Fruit fly (Drosophila melanogaster) whole organism, prepupa: ENCODE results near the gene RpL8.

Experiments used
- Blimp-1 ChIP-seq: fragments of 200-800 bp; sonication (Bioruptor generic); optimal IDR thresholded peaks from 3 replicates; lab custom pipeline; 2017; ENCODE audit warnings: missing biosample characterization, missing genetic modification characterization, mild to moderate bottlenecking, moderate library complexity, missing genetic modification reagents
- CG10631 ChIP-seq: fragments of 200-800 bp; sonication (Bioruptor generic); optimal IDR thresholded peaks from 2 replicates; lab custom pipeline; 2016; ENCODE audit warnings: missing biosample characterization, missing genetic modification characterization
- CG11294 ChIP-seq: fragments of 200-800 bp; sonication (Bioruptor generic); IDR thresholded peaks from 2 replicates; pipeline ENCODE4 v1.3.6; 2022; ENCODE audit warnings: missing biosample characterization, missing genetic modification characterization
- CG11762 ChIP-seq: fragments of 200-800 bp; sonication (Bioruptor generic); optimal IDR thresholded peaks from 3 replicates; lab custom pipeline; 2016; ENCODE audit warnings: missing biosample characterization, missing genetic modification characterization; ENCODE audit not compliant: insufficient read depth
- CG11902 ChIP-seq: fragments of 200-800 bp; sonication (Bioruptor generic); optimal IDR thresholded peaks from 3 replicates; lab custom pipeline; 2016; ENCODE audit warnings: missing biosample characterization, missing genetic modification characterization
- CG15336 ChIP-seq: fragments of 200-800 bp; sonication (Bioruptor generic); IDR thresholded peaks from 2 replicates; pipeline ENCODE4 v1.3.6; 2022; ENCODE audit warnings: missing biosample characterization, missing genetic modification characterization
- CG1621 ChIP-seq: fragments of 200-800 bp; sonication (Bioruptor generic); optimal IDR thresholded peaks from 3 replicates; lab custom pipeline; 2018; ENCODE audit warnings: missing biosample characterization, mild to moderate bottlenecking, missing genetic modification characterization
- CG16779 ChIP-seq: fragments of 200-800 bp; sonication (Bioruptor generic); optimal IDR thresholded peaks from 3 replicates; lab custom pipeline; 2017; ENCODE audit warnings: missing biosample characterization, mild to moderate bottlenecking, missing genetic modification characterization
- CG3032 ChIP-seq: fragments of 200-800 bp; optimal IDR thresholded peaks from 2 replicates; lab custom pipeline; 2019; ENCODE audit warnings: missing biosample characterization, mild to moderate bottlenecking, missing genetic modification characterization, moderate library complexity
- CG31627 ChIP-seq: fragments of 200-800 bp; sonication (Bioruptor generic); optimal IDR thresholded peaks from 3 replicates; lab custom pipeline; 2016; ENCODE audit warnings: missing biosample characterization, missing genetic modification characterization
- CG32006 ChIP-seq: fragments of 200-800 bp; sonication (Bioruptor generic); optimal IDR thresholded peaks from 3 replicates; lab custom pipeline; 2017; ENCODE audit warnings: missing biosample characterization, mild to moderate bottlenecking, missing genetic modification characterization
- CG34406 ChIP-seq: fragments of 200-800 bp; sonication (Bioruptor generic); optimal IDR thresholded peaks from 3 replicates; lab custom pipeline; 2016; ENCODE audit warnings: missing biosample characterization, missing genetic modification characterization
- CG3919 ChIP-seq: fragments of 200-800 bp; sonication (Bioruptor generic); optimal IDR thresholded peaks from 3 replicates; lab custom pipeline; 2016; ENCODE audit warnings: missing biosample characterization, missing genetic modification characterization
- CG4318 ChIP-seq: fragments of 200-800 bp; sonication (Bioruptor generic); optimal IDR thresholded peaks from 3 replicates; lab custom pipeline; 2017; ENCODE audit warnings: missing biosample characterization, mild to moderate bottlenecking, missing genetic modification characterization
- CG6163 ChIP-seq: fragments of 200-800 bp; sonication (Bioruptor generic); IDR thresholded peaks from 3 replicates; pipeline ENCODE4 v1.3.6; 2022; ENCODE audit warnings: missing biosample characterization, missing genetic modification characterization
- CG6792 ChIP-seq: fragments of 200-800 bp; sonication (Bioruptor generic); optimal IDR thresholded peaks from 3 replicates; lab custom pipeline; 2016; ENCODE audit warnings: missing biosample characterization, missing genetic modification characterization
- CG6808 ChIP-seq: fragments of 200-800 bp; sonication (Bioruptor generic); optimal IDR thresholded peaks from 3 replicates; lab custom pipeline; 2017; ENCODE audit warnings: missing biosample characterization, missing genetic modification characterization, mild to moderate bottlenecking, moderate library complexity, missing genetic modification reagents
- CG6854 ChIP-seq: fragments of 200-800 bp; sonication (Bioruptor generic); optimal IDR thresholded peaks from 2 replicates; lab custom pipeline; 2017; ENCODE audit warnings: missing biosample characterization, mild to moderate bottlenecking, missing genetic modification characterization
- CG8119 ChIP-seq: fragments of 200-800 bp; sonication (Bioruptor generic); IDR thresholded peaks from 3 replicates; pipeline ENCODE4 v1.3.6; 2022; ENCODE audit warnings: missing biosample characterization, missing genetic modification characterization
- CG8319 ChIP-seq: fragments of 200-800 bp; sonication (Bioruptor generic); optimal IDR thresholded peaks from 3 replicates; lab custom pipeline; 2016; ENCODE audit warnings: missing biosample characterization, missing genetic modification characterization
- CG9139 ChIP-seq: fragments of 200-800 bp; sonication (Bioruptor generic); optimal IDR thresholded peaks from 3 replicates; lab custom pipeline; 2017; ENCODE audit warnings: missing biosample characterization, mild to moderate bottlenecking, missing genetic modification characterization
- Eip78C ChIP-seq: fragments of 200-800 bp; sonication (Bioruptor generic); peaks from one replicate; lab custom pipeline; 2016; ENCODE audit warnings: missing biosample characterization, missing genetic modification characterization
- Ets21C ChIP-seq: fragments of 200-800 bp; sonication (Bioruptor generic); optimal IDR thresholded peaks from 3 replicates; lab custom pipeline; 2016; ENCODE audit warnings: missing biosample characterization, missing genetic modification characterization
- Ets96B ChIP-seq: fragments of 200-800 bp; optimal IDR thresholded peaks from 2 replicates; lab custom pipeline; 2019; ENCODE audit warnings: missing biosample characterization, mild to moderate bottlenecking, missing genetic modification characterization, moderate library complexity
- Hr38 ChIP-seq: sonication (Bioruptor generic); optimal IDR thresholded peaks from 2 replicates; lab custom pipeline; 2016; ENCODE audit warnings: missing biosample characterization, missing genetic modification characterization
- Lpt ChIP-seq: fragments of 200-800 bp; sonication (Bioruptor generic); optimal IDR thresholded peaks from 3 replicates; lab custom pipeline; 2016; ENCODE audit warnings: missing biosample characterization, missing genetic modification characterization
- Met ChIP-seq: fragments of 200-800 bp; sonication (Bioruptor generic); optimal IDR thresholded peaks from 3 replicates; lab custom pipeline; 2016; ENCODE audit warnings: missing biosample characterization, missing genetic modification characterization
- OdsH ChIP-seq: fragments of 200-800 bp; sonication (Bioruptor generic); optimal IDR thresholded peaks from 3 replicates; lab custom pipeline; 2016; ENCODE audit warnings: missing biosample characterization, missing genetic modification characterization
- Sox102F ChIP-seq: fragments of 200-800 bp; sonication (Bioruptor generic); optimal IDR thresholded peaks from 2 replicates; lab custom pipeline; 2016; ENCODE audit warnings: missing biosample characterization, mild to moderate bottlenecking, missing genetic modification characterization
- Sox14 ChIP-seq: fragments of 200-800 bp; sonication (Bioruptor generic); optimal IDR thresholded peaks from 3 replicates; lab custom pipeline; 2016; ENCODE audit warnings: missing biosample characterization, missing genetic modification characterization
- Sox15 ChIP-seq: fragments of 200-800 bp; sonication (Bioruptor generic); optimal IDR thresholded peaks from 3 replicates; lab custom pipeline; 2016; ENCODE audit warnings: missing biosample characterization, missing genetic modification characterization
- achi ChIP-seq: fragments of 200-800 bp; sonication (Bioruptor generic); optimal IDR thresholded peaks from 3 replicates; lab custom pipeline; 2016; ENCODE audit warnings: missing biosample characterization, missing genetic modification characterization
- acj6 ChIP-seq: fragments of 200-800 bp; sonication (Bioruptor generic); optimal IDR thresholded peaks from 3 replicates; lab custom pipeline; 2016; ENCODE audit warnings: missing biosample characterization, missing genetic modification characterization
- dac ChIP-seq: fragments of 200-800 bp; sonication (Bioruptor generic); optimal IDR thresholded peaks from 2 replicates; lab custom pipeline; 2017; ENCODE audit warnings: missing biosample characterization, mild to moderate bottlenecking, missing genetic modification characterization
- dsx ChIP-seq: fragments of 200-800 bp; optimal IDR thresholded peaks from 3 replicates; lab custom pipeline; 2019; ENCODE audit warnings: missing biosample characterization, mild to moderate bottlenecking, missing genetic modification characterization, moderate library complexity; ENCODE audit not compliant: poor library complexity, severe bottlenecking
- eg ChIP-seq: fragments of 200-800 bp; sonication (Bioruptor generic); IDR thresholded peaks from 3 replicates; pipeline ENCODE4 v1.3.6; 2022; ENCODE audit warnings: missing biosample characterization, missing genetic modification characterization
- esn ChIP-seq: fragments of 200-800 bp; sonication (Bioruptor generic); optimal IDR thresholded peaks from 2 replicates; lab custom pipeline; 2016; ENCODE audit warnings: missing biosample characterization, mild to moderate bottlenecking, missing genetic modification characterization, moderate library complexity
- fd85E ChIP-seq: fragments of 200-800 bp; sonication (Bioruptor generic); optimal IDR thresholded peaks from 3 replicates; lab custom pipeline; 2016; ENCODE audit warnings: missing biosample characterization, missing genetic modification characterization
- fkh ChIP-seq: fragments of 200-800 bp; sonication (Bioruptor generic); optimal IDR thresholded peaks from 3 replicates; lab custom pipeline; 2017; ENCODE audit warnings: missing biosample characterization, mild to moderate bottlenecking, missing genetic modification characterization, moderate library complexity
- lz ChIP-seq: fragments of 200-800 bp; sonication (Bioruptor generic); optimal IDR thresholded peaks from 3 replicates; lab custom pipeline; 2016; ENCODE audit warnings: missing biosample characterization, missing genetic modification characterization
- net ChIP-seq: fragments of 200-800 bp; sonication (Bioruptor generic); optimal IDR thresholded peaks from 3 replicates; lab custom pipeline; 2016; ENCODE audit warnings: missing biosample characterization, missing genetic modification characterization
- salr ChIP-seq, 2 experiments: fragments of 200-800 bp; sonication (Bioruptor generic); optimal IDR thresholded peaks; 3 replicates each; lab custom pipeline; 2016 to 2018; ENCODE audit warnings: missing biosample characterization in 2 of 2, missing genetic modification characterization in 2 of 2, mild to moderate bottlenecking in 1 of 2
- spab ChIP-seq: fragments of 200-800 bp; sonication (Bioruptor generic); optimal IDR thresholded peaks from 2 replicates; lab custom pipeline; 2017; ENCODE audit warnings: missing biosample characterization, mild to moderate bottlenecking, missing genetic modification characterization, missing genetic modification reagents
- svp ChIP-seq: fragments of 200-800 bp; sonication (Bioruptor generic); peaks from one replicate; lab custom pipeline; 2016; ENCODE audit warnings: missing biosample characterization, missing genetic modification characterization
- topi ChIP-seq: fragments of 200-800 bp; sonication (Bioruptor generic); optimal IDR thresholded peaks from 3 replicates; lab custom pipeline; 2016; ENCODE audit warnings: missing biosample characterization, missing genetic modification characterization

Gene RpL8

DNA sequence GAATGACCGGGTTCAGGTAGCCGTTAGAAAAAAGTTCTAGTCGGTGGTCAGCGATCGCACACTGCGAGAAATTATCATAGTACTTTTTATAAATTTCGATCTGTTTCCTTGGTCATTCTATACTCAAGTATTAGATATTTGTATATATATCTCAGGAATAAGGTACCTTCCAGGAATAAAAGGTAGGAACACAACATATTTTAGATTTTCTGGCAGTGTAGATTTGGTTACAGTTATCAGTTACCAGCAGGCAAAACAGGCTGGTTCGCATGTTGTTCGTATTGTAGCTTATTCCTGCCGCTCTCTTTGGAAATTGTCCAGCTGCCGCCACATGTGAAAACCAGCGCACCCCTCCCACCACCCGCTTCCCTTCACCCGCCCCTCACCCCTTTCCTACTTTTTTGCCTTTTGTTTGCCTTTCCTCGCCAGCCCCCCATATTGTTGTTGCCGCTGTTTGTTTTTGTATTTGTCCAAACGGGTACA lies 5.9 kb upstream of the RpL8 start (continued):
- peak; percentile 53; the same call in 1 of the 2 replicates for TF ChIP-seq CG11294 (GFP tag; lab: Robert Waterston, UW)
- TF ChIP-seq net (GFP tag; lab: Kevin White, UChicago) = peak; percentile 62
- TF ChIP-seq CG10631 (GFP tag; lab: Kevin White, UChicago) = peak; percentile 59
- no peak for TF ChIP-seq Hr38 (GFP tag; lab: Kevin White, UChicago)
- peak; percentile 76 for TF ChIP-seq CG4318 (GFP tag; lab: Kevin White, UChicago)
- TF ChIP-seq fkh (GFP tag; lab: Kevin White, UChicago) = peak; percentile 84
- TF ChIP-seq CG34406 (GFP tag; lab: Kevin White, UChicago) = peak; percentile 69
- peak; percentile 17 for TF ChIP-seq spab (GFP tag; lab: Kevin White, UChicago)
- peak; percentile 63 for TF ChIP-seq CG6792 (GFP tag; lab: Kevin White, UChicago)
- peak; percentile 79 for TF ChIP-seq achi (GFP tag; lab: Kevin White, UChicago)
- peak; percentile 96 for TF ChIP-seq CG15336
- peak; percentile 86 for TF ChIP-seq topi (GFP tag; lab: Kevin White, UChicago)
- peak; percentile 77 for TF ChIP-seq acj6
- TF ChIP-seq CG1621 (tag; lab: Kevin White, UChicago) = no peak
- TF ChIP-seq Ets21C (GFP tag; lab: Kevin White, UChicago) = peak; percentile 24
- TF ChIP-seq lz = peak; percentile 71
- peak; percentile 55 for TF ChIP-seq Sox15 (GFP tag; lab: Kevin White, UChicago)
- TF ChIP-seq CG3032 (tag; lab: Kevin White, UChicago) = peak; percentile 55
- TF ChIP-seq salr (GFP tag; optimal IDR thresholded peaks at IDR 0.05; lab: Kevin White, UChicago) = peak in 1 of 2 experiments; percentile 8
- peak; percentile 83 for TF ChIP-seq Sox14 (GFP tag; lab: Kevin White, UChicago)
- TF ChIP-seq CG6854 (GFP tag; lab: Kevin White, UChicago) = peak; percentile 13
- TF ChIP-seq Lpt (GFP tag; lab: Kevin White, UChicago) = peak; percentile 75
- TF ChIP-seq Ets96B = peak; percentile 70
- peak; percentile 94 for TF ChIP-seq eg
- TF ChIP-seq CG6163 = peak; percentile 90
- peak; percentile 81 for TF ChIP-seq Met (GFP tag; lab: Kevin White, UChicago)
- TF ChIP-seq CG11902 (GFP tag; lab: Kevin White, UChicago) = peak; percentile 62
- peak; percentile 92 for TF ChIP-seq svp
- TF ChIP-seq CG3919 (GFP tag; lab: Kevin White, UChicago) = peak; percentile 75
- TF ChIP-seq CG8319 (GFP tag; lab: Kevin White, UChicago) = peak; percentile 35
- no peak for TF ChIP-seq fd85E (GFP tag; lab: Kevin White, UChicago)
- TF ChIP-seq dsx (GFP tag; lab: Kevin White, UChicago) = peak; percentile 25
- TF ChIP-seq CG31627 (GFP tag; lab: Kevin White, UChicago) = peak; percentile 70
- TF ChIP-seq Sox102F (GFP tag; lab: Kevin White, UChicago) = peak; percentile 68

DNA sequence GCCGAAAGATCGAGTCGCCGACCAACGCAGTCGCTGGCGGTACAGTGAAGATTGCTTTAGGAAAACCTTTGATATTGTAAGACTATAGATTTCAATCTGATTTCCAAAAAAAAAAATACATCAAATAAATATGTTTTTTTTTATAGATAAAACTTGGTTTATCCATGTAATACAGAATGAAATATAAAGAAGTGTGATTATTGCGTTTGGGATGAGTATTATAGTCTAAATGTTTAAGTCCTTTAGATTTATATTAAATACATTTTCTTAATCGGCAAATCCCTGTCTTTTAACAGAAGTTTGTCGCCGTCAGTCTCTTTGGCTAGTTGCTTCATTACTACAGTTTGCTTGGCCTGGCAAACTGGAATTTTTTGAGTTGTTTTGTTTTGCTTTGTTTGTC lies 5.4 kb upstream of the RpL8 start:
- TF ChIP-seq CG15336 (peak; percentile 71), CG8319 (GFP tag; lab: Kevin White, UChicago) (no peak), CG16779 (tag; lab: Kevin White, UChicago) (no peak), CG8119 (GFP tag; lab: Robert Waterston, UW) (peak; percentile 26; the same call in 1 of the 3 replicates), OdsH (no peak), CG11762 (GFP tag; lab: Kevin White, UChicago) (no peak), CG6854 (GFP tag; lab: Kevin White, UChicago) (no peak), Hr38 (GFP tag; lab: Kevin White, UChicago) (no peak), Met (GFP tag; lab: Kevin White, UChicago) (no peak), spab (GFP tag; lab: Kevin White, UChicago) (no peak), Eip78C (peak; percentile 71), esn (GFP tag; lab: Kevin White, UChicago) (no peak), Sox15 (GFP tag; lab: Kevin White, UChicago) (no peak), Lpt (GFP tag; lab: Kevin White, UChicago) (no peak), Blimp-1 (GFP tag; lab: Kevin White, UChicago) (no peak), dac (GFP tag; lab: Kevin White, UChicago) (no peak), CG4318 (GFP tag; lab: Kevin White, UChicago) (peak; percentile 24), CG6808 (GFP tag; lab: Kevin White, UChicago) (no peak), CG31627 (GFP tag; lab: Kevin White, UChicago) (no peak), CG32006 (no peak), CG9139 (GFP tag; lab: Kevin White, UChicago) (no peak), achi (GFP tag; lab: Kevin White, UChicago) (no peak), eg (peak; percentile 77)
